Worm (Caenorhabditis elegans) whole organism, L4 larva: ENCODE measurements around the gene Y67D8B.2.

Experiments used
- lin-39 ChIP-seq: fragments of 150-350 bp; optimal IDR thresholded peaks from 2 replicates; lab custom pipeline; 2014; ENCODE audit warnings: missing biosample characterization, missing genetic modification reagents, missing genetic modification characterization
- unc-130 ChIP-seq: sonication (generic microtip); optimal IDR thresholded peaks from 2 replicates; lab custom pipeline; 2016; ENCODE audit warnings: missing genetic modification reagents, missing genetic modification characterization, missing compliant biosample characterization

DNA sequence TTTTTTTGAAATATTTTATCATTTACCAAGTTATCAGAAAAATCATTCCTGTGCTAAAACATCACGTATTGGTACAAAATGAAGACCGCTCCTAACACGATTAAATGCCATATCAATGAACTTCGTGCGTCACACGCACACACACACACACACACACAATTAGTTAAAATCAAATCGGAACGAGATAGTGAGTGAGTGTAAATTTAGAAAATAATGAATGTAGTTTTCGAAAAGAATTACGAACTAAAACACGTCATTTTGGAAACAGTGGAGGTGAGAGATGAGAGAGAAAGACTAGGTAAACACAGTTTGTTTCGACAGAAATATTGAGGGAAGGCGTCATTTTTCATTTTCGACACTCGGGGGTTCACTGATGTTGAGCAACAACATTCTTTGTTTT is 24.5 kb downstream of the Y67D8B.2 start:
- TF ChIP-seq lin-39 (tag; lab: Kevin White, UChicago) (no peak), unc-130 (GFP tag; lab: Kevin White, UChicago) (no peak)
